Fruit fly (Drosophila melanogaster): ENCODE results near the gene CG16965.

dm6 chr2L:12003792-12004210 lies 22.4 kb downstream of the CG16965 start:
- TF ChIP-seq cnc (optimal IDR thresholded peaks at IDR 0.05) (no peak), CG14711 (tag; optimal IDR thresholded peaks at IDR 0.05) (no peak), Hr96 (GFP tag; optimal IDR thresholded peaks at IDR 0.05) (peak; percentile 17), CG12768 (GFP tag; optimal IDR thresholded peaks at IDR 0.05) (no peak)
